Fruit fly (Drosophila melanogaster) whole organism, embryonic: ENCODE results near the gene CG9702.

ENCODE experiments used
- ATbp ChIP-seq: fragments of 200-800 bp; sonication (Bioruptor generic); optimal IDR thresholded peaks from 2 replicates; lab custom pipeline; 2017; ENCODE audit warnings: missing biosample characterization, mild to moderate bottlenecking, missing genetic modification characterization, missing genetic modification reagents
- CG10366 ChIP-seq: fragments of 200-800 bp; sonication (Bioruptor generic); IDR thresholded peaks from 2 replicates; pipeline ENCODE4 v1.3.6; 2022; ENCODE audit warnings: missing biosample characterization, missing genetic modification characterization
- CG11398 ChIP-seq: fragments of 200-800 bp; sonication (Bioruptor generic); optimal IDR thresholded peaks from 2 replicates; lab custom pipeline; 2016; ENCODE audit warnings: missing biosample characterization, missing genetic modification characterization
- CG13287 ChIP-seq: fragments of 200-800 bp; sonication (Bioruptor generic); IDR thresholded peaks from 2 replicates; pipeline ENCODE4 v1.3.6; 2022; ENCODE audit warnings: missing biosample characterization, missing genetic modification characterization; ENCODE audit not compliant: partially characterized antibody
- CG15514 ChIP-seq: fragments of 200-800 bp; sonication (Bioruptor generic); optimal IDR thresholded peaks from 3 replicates; lab custom pipeline; 2017; ENCODE audit warnings: missing biosample characterization, missing genetic modification characterization, mild to moderate bottlenecking, moderate library complexity, missing genetic modification reagents
- CG17359 ChIP-seq: fragments of 200-800 bp; sonication (Bioruptor generic); optimal IDR thresholded peaks from 3 replicates; lab custom pipeline; 2018; ENCODE audit warnings: missing biosample characterization, mild to moderate bottlenecking, missing genetic modification characterization, moderate library complexity
- CG34422 ChIP-seq: fragments of 200-800 bp; sonication (Bioruptor generic); IDR thresholded peaks from 3 replicates; pipeline ENCODE4 v1.3.6; 2022; ENCODE audit warnings: missing biosample characterization, missing genetic modification characterization
- CG3847 ChIP-seq: fragments of 200-800 bp; sonication (Bioruptor generic); IDR thresholded peaks from 2 replicates; pipeline ENCODE4 v1.3.6; 2022; ENCODE audit warnings: missing biosample characterization, missing genetic modification characterization
- CG4360 ChIP-seq: fragments of 200-800 bp; sonication (Bioruptor generic); IDR thresholded peaks from 2 replicates; pipeline ENCODE4 v1.3.6; 2022; ENCODE audit warnings: missing biosample characterization, missing genetic modification characterization
- CG5180 ChIP-seq: fragments of 200-800 bp; sonication (Bioruptor generic); optimal IDR thresholded peaks from 3 replicates; lab custom pipeline; 2017; ENCODE audit warnings: missing biosample characterization, missing genetic modification characterization, mild to moderate bottlenecking, moderate library complexity, missing genetic modification reagents
- CG7556 ChIP-seq: fragments of 200-800 bp; sonication (Bioruptor generic); optimal IDR thresholded peaks from 2 replicates; lab custom pipeline; 2017; ENCODE audit warnings: missing biosample characterization, mild to moderate bottlenecking, missing genetic modification characterization
- CG9437 ChIP-seq: fragments of 200-800 bp; sonication (Bioruptor generic); optimal IDR thresholded peaks from 2 replicates; lab custom pipeline; 2018; ENCODE audit warnings: missing biosample characterization, mild to moderate bottlenecking, missing genetic modification characterization
- CG9727 ChIP-seq: fragments of 200-800 bp; sonication (Bioruptor generic); optimal IDR thresholded peaks from 3 replicates; lab custom pipeline; 2017; ENCODE audit warnings: missing biosample characterization, mild to moderate bottlenecking, missing genetic modification characterization
- CrebB ChIP-seq: fragments of 200-800 bp; sonication (Bioruptor generic); optimal IDR thresholded peaks from 3 replicates; lab custom pipeline; 2018; ENCODE audit warnings: missing biosample characterization, mild to moderate bottlenecking, missing genetic modification characterization
- Drgx ChIP-seq: fragments of 200-800 bp; sonication (Bioruptor generic); IDR thresholded peaks from 2 replicates; pipeline ENCODE4 v1.3.6; 2022; ENCODE audit warnings: missing biosample characterization, missing genetic modification characterization
- Elba2 ChIP-seq: fragments of 200-800 bp; sonication (Bioruptor generic); optimal IDR thresholded peaks from 3 replicates; lab custom pipeline; 2016; ENCODE audit warnings: missing biosample characterization, missing genetic modification characterization
- HLH4C ChIP-seq: fragments of 200-800 bp; sonication (Bioruptor generic); IDR thresholded peaks from 3 replicates; pipeline ENCODE4 v1.3.6; 2022; ENCODE audit warnings: missing biosample characterization, missing genetic modification characterization; ENCODE audit not compliant: partially characterized antibody
- Myb ChIP-seq: fragments of 200-800 bp; sonication (Bioruptor generic); optimal IDR thresholded peaks from 2 replicates; lab custom pipeline; 2016; ENCODE audit warnings: missing biosample characterization, missing genetic modification characterization
- NC2β ChIP-seq: fragments of 200-800 bp; sonication (Bioruptor generic); optimal IDR thresholded peaks from 2 replicates; lab custom pipeline; 2016; ENCODE audit warnings: missing biosample characterization, missing genetic modification characterization
- Poxn ChIP-seq: fragments of 200-800 bp; sonication (Bioruptor generic); IDR thresholded peaks from 2 replicates; pipeline ENCODE4 v1.3.6; 2022; ENCODE audit warnings: missing biosample characterization, missing genetic modification characterization
- Sox102F ChIP-seq: fragments of 200-800 bp; sonication (Bioruptor generic); optimal IDR thresholded peaks from 2 replicates; lab custom pipeline; 2018; ENCODE audit warnings: missing biosample characterization, mild to moderate bottlenecking, missing genetic modification characterization, moderate library complexity
- Usf ChIP-seq: fragments of 200-800 bp; sonication (Bioruptor generic); optimal IDR thresholded peaks from 2 replicates; lab custom pipeline; 2017; ENCODE audit warnings: missing genotype, missing biosample characterization, missing genetic modification characterization
- Vsx1 ChIP-seq: fragments of 200-800 bp; sonication (Bioruptor generic); optimal IDR thresholded peaks from 2 replicates; lab custom pipeline; 2017; ENCODE audit warnings: missing biosample characterization, mild to moderate bottlenecking, missing genetic modification characterization, missing genetic modification reagents
- aop ChIP-seq: fragments of 200-800 bp; sonication (Bioruptor generic); IDR thresholded peaks from 2 replicates; pipeline ENCODE4 v1.3.6; 2022; ENCODE audit warnings: missing biosample characterization, missing genetic modification characterization
- ash1 ChIP-seq: fragments of 200-800 bp; sonication (Bioruptor generic); optimal IDR thresholded peaks from 2 replicates; lab custom pipeline; 2018; ENCODE audit warnings: missing biosample characterization, mild to moderate bottlenecking, missing genetic modification characterization
- da ChIP-seq: fragments of 200-800 bp; sonication (Bioruptor generic); optimal IDR thresholded peaks from 2 replicates; lab custom pipeline; 2016; ENCODE audit warnings: missing biosample characterization, missing genetic modification characterization
- dmrt11E ChIP-seq: fragments of 200-800 bp; sonication (Bioruptor generic); optimal IDR thresholded peaks from 3 replicates; lab custom pipeline; 2018; ENCODE audit warnings: missing biosample characterization, mild to moderate bottlenecking, missing genetic modification characterization, moderate library complexity
- dysf ChIP-seq: fragments of 200-800 bp; sonication (Bioruptor generic); IDR thresholded peaks from 3 replicates; pipeline ENCODE4 v1.3.6; 2022; ENCODE audit warnings: missing biosample characterization, missing genetic modification characterization
- gt ChIP-seq: fragments of 200-800 bp; sonication (Bioruptor generic); IDR thresholded peaks from 2 replicates; pipeline ENCODE4 v1.3.6; 2022; ENCODE audit warnings: missing biosample characterization, missing genetic modification characterization
- insv ChIP-seq, 2 experiments: fragments of 200-800 bp; sonication (Bioruptor generic); optimal IDR thresholded peaks; 3 replicates each; lab custom pipeline; 2016 to 2018; ENCODE audit warnings: missing biosample characterization in 2 of 2, missing genetic modification characterization in 2 of 2
- lab ChIP-seq: fragments of 200-800 bp; sonication (Bioruptor generic); optimal IDR thresholded peaks from 3 replicates; lab custom pipeline; 2017; ENCODE audit warnings: missing biosample characterization, missing genetic modification characterization, mild to moderate bottlenecking, moderate library complexity, missing genetic modification reagents
- nmo ChIP-seq: fragments of 200-800 bp; sonication (Bioruptor generic); optimal IDR thresholded peaks from 2 replicates; lab custom pipeline; 2018; ENCODE audit warnings: missing biosample characterization, mild to moderate bottlenecking, missing genetic modification characterization, moderate library complexity
- otp ChIP-seq: fragments of 200-800 bp; sonication (Bioruptor generic); IDR thresholded peaks from 3 replicates; pipeline ENCODE4, ENCODE4 v1.3.6; 2022; ENCODE audit warnings: missing biosample characterization, missing genetic modification characterization
- pan ChIP-seq, 4 experiments: fragments of >200 bp in 3 of 4; fragments of 200-800 bp in 1 of 4; sonication (Bioruptor generic) in 1 of 4; optimal IDR thresholded peaks in 3 of 4; IDR thresholded peaks in 1 of 4; 2 replicates each; pipeline versions ENCODE4 v1.3.6 to Lab custom; 2017 to 2022; ENCODE audit warnings: missing biosample characterization in 2 of 4, missing genetic modification characterization in 2 of 4, mixed read lengths in 1 of 4
- pzg ChIP-seq: fragments of 200-800 bp; sonication (Bioruptor generic); optimal IDR thresholded peaks from 3 replicates; lab custom pipeline; 2018; ENCODE audit warnings: missing biosample characterization, mild to moderate bottlenecking, missing genetic modification characterization, moderate library complexity
- sisA ChIP-seq: fragments of 200-800 bp; sonication (Bioruptor generic); IDR thresholded peaks from 2 replicates; pipeline ENCODE4 v1.3.6; 2022; ENCODE audit warnings: missing biosample characterization, missing genetic modification characterization
- sqz ChIP-seq: fragments of 200-800 bp; sonication (Bioruptor generic); optimal IDR thresholded peaks from 3 replicates; lab custom pipeline; 2018; ENCODE audit warnings: missing biosample characterization, mild to moderate bottlenecking, missing genetic modification characterization
- stwl ChIP-seq: fragments of 200-800 bp; sonication (Bioruptor generic); optimal IDR thresholded peaks from 3 replicates; lab custom pipeline; 2018; ENCODE audit warnings: missing biosample characterization, mild to moderate bottlenecking, missing genetic modification characterization, moderate library complexity
- tna ChIP-seq: fragments of 200-800 bp; sonication (Bioruptor generic); IDR thresholded peaks from 2 replicates; pipeline ENCODE4 v1.3.6; 2022; ENCODE audit warnings: missing biosample characterization, missing genetic modification characterization; ENCODE audit not compliant: partially characterized antibody
- toy ChIP-seq: fragments of 200-800 bp; sonication (Bioruptor generic); IDR thresholded peaks from 2 replicates; pipeline ENCODE4 v1.3.6; 2022; ENCODE audit warnings: missing biosample characterization, missing genetic modification characterization
- usp ChIP-seq: fragments of >200 bp; optimal IDR thresholded peaks from 2 replicates; lab custom pipeline; 2017; ENCODE audit warnings: missing biosample characterization, missing genetic modification characterization
- zen2 ChIP-seq: fragments of 200-800 bp; sonication (Bioruptor generic); IDR thresholded peaks from 3 replicates; pipeline ENCODE4 v1.3.6; 2022; ENCODE audit warnings: missing biosample characterization, missing genetic modification characterization; ENCODE audit not compliant: partially characterized antibody

Gene CG9702

dm6 chr3R:30601440-30602256, 22.4 kb downstream of the CG9702 start, which contains the start of the genes CG2246 and CG31021 (continued):
- TF ChIP-seq ATbp (GFP tag; lab: Kevin White, UChicago) (no peak), nmo (GFP tag; lab: Kevin White, UChicago) (peak; percentile 64), CG9437 (GFP tag; lab: Kevin White, UChicago) (peak; percentile 17), pzg (GFP tag; lab: Kevin White, UChicago) (peak; percentile 92), sisA (GFP tag; lab: Robert Waterston, UW) (peak; percentile 55), CG3847 (GFP tag; lab: Robert Waterston, UW) (peak; percentile 80), CG4360 (GFP tag; lab: Robert Waterston, UW) (no peak), CG11398 (GFP tag; lab: Kevin White, UChicago) (no peak), dysf (GFP tag; lab: Robert Waterston, UW) (peak; percentile 51; the same call in 1 of the 3 replicates), da (no peak), Usf (GFP tag; lab: Kevin White, UChicago) (no peak), sqz (GFP tag; lab: Kevin White, UChicago) (no peak), insv (GFP tag; optimal IDR thresholded peaks at IDR 0.05; lab: Kevin White, UChicago) (peak in 1 of 2 experiments; percentile 33), CrebB (no peak), dmrt11E (tag; lab: Kevin White, UChicago) (peak; percentile 44), CG10366 (GFP tag; lab: Robert Waterston, UW) (no peak; the same call in 1 of the 2 replicates), HLH4C (GFP tag; lab: Robert Waterston, UW) (peak; percentile 71), CG17359 (peak; percentile 19), zen2 (GFP tag; lab: Robert Waterston, UW) (0 out of 3 replicates have a peak, but pooled peaks have one; percentile 46), CG13287 (GFP tag; lab: Robert Waterston, UW) (peak; percentile 85), Drgx (GFP tag; lab: Robert Waterston, UW) (peak; percentile 32), aop (no peak), Elba2 (GFP tag; lab: Kevin White, UChicago) (no peak), CG34422 (GFP tag; lab: Robert Waterston, UW) (peak; percentile 67; the same call in 2 of the 3 replicates), NC2β (no peak), CG7556 (peak; percentile 31), toy (GFP tag; lab: Robert Waterston, UW) (no peak), otp (GFP tag; lab: Robert Waterston, UW) (no peak), pan (optimal IDR thresholded peaks at IDR 0.05; lab: Kevin White, UChicago) (no peak), pan (GFP tag; optimal IDR thresholded peaks at IDR 0.05 in 1 of 2, IDR thresholded peaks at IDR 0.05 in 1 of 2) (peak in 1 of 2 experiments; percentile 29), Poxn (GFP tag; lab: Robert Waterston, UW) (no peak), CG15514 (peak; percentile 62), gt (no peak), ash1 (GFP tag; lab: Kevin White, UChicago) (no peak), Myb (GFP tag; lab: Kevin White, UChicago) (peak; percentile 59), lab (peak; percentile 58), Sox102F (GFP tag; lab: Kevin White, UChicago) (peak; percentile 39), Vsx1 (GFP tag; lab: Kevin White, UChicago) (no peak), usp (GFP tag; lab: Kevin White, UChicago) (no peak), CG5180 (no peak), tna (GFP tag; lab: Robert Waterston, UW) (peak; percentile 60), stwl (tag; lab: Kevin White, UChicago) (peak; percentile 76), CG9727 (GFP tag; lab: Kevin White, UChicago) (peak; percentile 42)
